Worm (Caenorhabditis elegans) whole organism, L3 larva: ENCODE data around the gene acl-13.

Experiments used
- elt-2 ChIP-seq: sonication (generic microtip); optimal IDR thresholded peaks from 2 replicates; lab custom pipeline; 2016; ENCODE audit warnings: missing genetic modification reagents, mild to moderate bottlenecking, missing genetic modification characterization, missing compliant biosample characterization
- fos-1 ChIP-seq: fragments of 150-350 bp; optimal IDR thresholded peaks from 2 replicates; lab custom pipeline; 2014; ENCODE audit warnings: missing biosample characterization, missing genetic modification characterization
- mdl-1 ChIP-seq: fragments of 150-350 bp; optimal IDR thresholded peaks from 2 replicates; lab custom pipeline; 2014; ENCODE audit warnings: missing biosample characterization, missing genetic modification characterization
- mml-1 ChIP-seq: fragments of 150-350 bp; sonication (generic microtip); optimal IDR thresholded peaks from 3 replicates; lab custom pipeline; 2014; ENCODE audit warnings: missing biosample characterization, missing genetic modification characterization
- pha-4 ChIP-seq: fragments of 150-350 bp; optimal IDR thresholded peaks from 2 replicates; lab custom pipeline; 2014; ENCODE audit warnings: missing biosample characterization, missing genetic modification reagents, missing genetic modification characterization
- skn-1 ChIP-seq: fragments of 150-350 bp; optimal IDR thresholded peaks from 2 replicates; lab custom pipeline; 2014; ENCODE audit warnings: missing biosample characterization, missing genetic modification characterization
- snpc-4 ChIP-seq: fragments of 150-350 bp; optimal IDR thresholded peaks from 2 replicates; lab custom pipeline; 2014; ENCODE audit warnings: missing biosample characterization, missing genetic modification characterization
- unc-62 ChIP-seq: fragments of 150-350 bp; sonication (generic microtip); optimal IDR thresholded peaks from 4 replicates; lab custom pipeline; 2014; ENCODE audit warnings: missing biosample characterization, missing genetic modification reagents, missing genetic modification characterization
- zag-1 ChIP-seq: fragments of 150-350 bp; optimal IDR thresholded peaks from 2 replicates; lab custom pipeline; 2014; ENCODE audit warnings: missing biosample characterization, missing genetic modification characterization

ce11 chrIV:12429504-12429903 is 19.2 kb downstream of the acl-13 start:
- no peak for TF ChIP-seq skn-1 (tag; lab: Kevin White, UChicago)
- TF ChIP-seq pha-4 (tag; lab: Kevin White, UChicago): no peak
- TF ChIP-seq mdl-1 (tag; lab: Kevin White, UChicago): no peak
- no peak for TF ChIP-seq snpc-4 (tag; lab: Kevin White, UChicago)
- no peak for TF ChIP-seq zag-1 (tag; lab: Kevin White, UChicago)
- TF ChIP-seq unc-62 (GFP tag; lab: Kevin White, UChicago): no peak
- no peak for TF ChIP-seq mml-1 (tag; lab: Kevin White, UChicago)
- TF ChIP-seq fos-1 (tag; lab: Kevin White, UChicago): no peak
- no peak for TF ChIP-seq elt-2
